Fruit fly (Drosophila melanogaster) whole organism, embryonic: ENCODE results near the gene CG3198.

Experiments
- Ada2b ChIP-seq: fragments of 200-800 bp; sonication (Bioruptor generic); IDR thresholded peaks from 2 replicates; pipeline ENCODE4 v1.3.6; 2022; ENCODE audit warnings: missing biosample characterization, missing genetic modification characterization
- Bgb ChIP-seq: fragments of 200-800 bp; sonication (Bioruptor generic); IDR thresholded peaks from 2 replicates; pipeline ENCODE4 v1.3.6; 2022; ENCODE audit warnings: missing biosample characterization, missing genetic modification characterization; ENCODE audit not compliant: partially characterized antibody
- CG10274 ChIP-seq: fragments of 200-800 bp; sonication (Bioruptor generic); optimal IDR thresholded peaks from 3 replicates; lab custom pipeline; 2017; ENCODE audit warnings: missing biosample characterization, mild to moderate bottlenecking, missing genetic modification characterization
- CG10959 ChIP-seq: fragments of 200-800 bp; sonication (Bioruptor generic); IDR thresholded peaks from 2 replicates; pipeline ENCODE4 v1.3.6; 2022; ENCODE audit warnings: missing biosample characterization, missing genetic modification characterization
- CG11696 ChIP-seq: fragments of 200-800 bp; sonication (Bioruptor generic); IDR thresholded peaks from 2 replicates; pipeline ENCODE4 v1.3.6; 2022; ENCODE audit warnings: missing biosample characterization, missing genetic modification characterization
- CG14710 ChIP-seq: fragments of 200-800 bp; sonication (Bioruptor generic); optimal IDR thresholded peaks from 3 replicates; lab custom pipeline; 2019; ENCODE audit warnings: missing biosample characterization, mild to moderate bottlenecking, missing genetic modification characterization, moderate library complexity
- CG1529 ChIP-seq: fragments of 200-800 bp; sonication (Bioruptor generic); optimal IDR thresholded peaks from 3 replicates; lab custom pipeline; 2018; ENCODE audit warnings: missing biosample characterization, missing genetic modification characterization
- CG16815 ChIP-seq: fragments of 200-800 bp; sonication (Bioruptor generic); optimal IDR thresholded peaks from 3 replicates; lab custom pipeline; 2017; ENCODE audit warnings: missing biosample characterization, mild to moderate bottlenecking, missing genetic modification characterization
- CG16863 ChIP-seq: fragments of 200-800 bp; sonication (Bioruptor generic); optimal IDR thresholded peaks from 3 replicates; lab custom pipeline; 2016; ENCODE audit warnings: missing biosample characterization, missing genetic modification characterization
- CG18764 ChIP-seq: fragments of 200-800 bp; sonication (Bioruptor generic); optimal IDR thresholded peaks from 3 replicates; lab custom pipeline; 2016; ENCODE audit warnings: missing biosample characterization, missing genetic modification characterization
- CG2202 ChIP-seq: fragments of 200-800 bp; sonication (Bioruptor generic); optimal IDR thresholded peaks from 2 replicates; lab custom pipeline; 2018; ENCODE audit warnings: missing biosample characterization, mild to moderate bottlenecking, missing genetic modification characterization
- CG30020 ChIP-seq: fragments of 200-800 bp; optimal IDR thresholded peaks from 2 replicates; lab custom pipeline; 2019; ENCODE audit warnings: missing biosample characterization, mild to moderate bottlenecking, missing genetic modification characterization, moderate library complexity
- CG30431 ChIP-seq: fragments of 200-800 bp; sonication (Bioruptor generic); optimal IDR thresholded peaks from 2 replicates; lab custom pipeline; 2017; ENCODE audit warnings: missing biosample characterization, missing genetic modification characterization
- CG3065 ChIP-seq: fragments of 200-800 bp; sonication (Bioruptor generic); optimal IDR thresholded peaks from 2 replicates; lab custom pipeline; 2016; ENCODE audit warnings: missing biosample characterization, missing genetic modification characterization
- CG31441 ChIP-seq: fragments of 200-800 bp; sonication (Bioruptor generic); IDR thresholded peaks from 2 replicates; pipeline ENCODE4 v1.3.6; 2022; ENCODE audit warnings: missing biosample characterization, missing genetic modification characterization
- CG4360 ChIP-seq: fragments of 200-800 bp; sonication (Bioruptor generic); IDR thresholded peaks from 2 replicates; pipeline ENCODE4 v1.3.6; 2022; ENCODE audit warnings: missing biosample characterization, missing genetic modification characterization
- CG6791 ChIP-seq: fragments of 200-800 bp; sonication (Bioruptor generic); IDR thresholded peaks from 3 replicates; pipeline ENCODE4 v1.3.6; 2022; ENCODE audit warnings: missing biosample characterization, missing genetic modification characterization; ENCODE audit not compliant: partially characterized antibody
- CG7839 ChIP-seq: fragments of 200-800 bp; sonication (Bioruptor generic); optimal IDR thresholded peaks from 3 replicates; lab custom pipeline; 2018; ENCODE audit warnings: missing biosample characterization, mild to moderate bottlenecking, missing genetic modification characterization, moderate library complexity
- CG8281 ChIP-seq: fragments of 200-800 bp; sonication (Bioruptor generic); optimal IDR thresholded peaks from 2 replicates; lab custom pipeline; 2018; ENCODE audit warnings: missing biosample characterization, mild to moderate bottlenecking, missing genetic modification characterization, moderate library complexity
- CG8290 ChIP-seq, 3 experiments: fragments of 200-800 bp; sonication (Bioruptor generic); optimal IDR thresholded peaks; 2 replicates each; lab custom pipeline; 2016 to 2019; ENCODE audit warnings: missing biosample characterization in 3 of 3, missing genetic modification characterization in 3 of 3, mild to moderate bottlenecking in 2 of 3, moderate library complexity in 1 of 3
- CG8478 ChIP-seq: fragments of >200 bp; optimal IDR thresholded peaks from 2 replicates; lab custom pipeline; 2018
- CG8924 ChIP-seq: fragments of 200-800 bp; optimal IDR thresholded peaks from 3 replicates; lab custom pipeline; 2019; ENCODE audit warnings: missing biosample characterization, mild to moderate bottlenecking, missing genetic modification characterization, moderate library complexity
- GATAe ChIP-seq: fragments of 200-800 bp; sonication (Bioruptor generic); conservative IDR thresholded peaks from 2 replicates; pipeline ENCODE4 v1.3.6; 2022; ENCODE audit warnings: missing biosample characterization, missing genetic modification characterization
- HLHmδ ChIP-seq: fragments of 200-800 bp; sonication (Bioruptor generic); optimal IDR thresholded peaks from 2 replicates; lab custom pipeline; 2018; ENCODE audit warnings: missing biosample characterization, mild to moderate bottlenecking, missing genetic modification characterization, moderate library complexity
- Lhr ChIP-seq: fragments of 200-800 bp; sonication (Bioruptor generic); optimal IDR thresholded peaks from 3 replicates; lab custom pipeline; 2017; ENCODE audit warnings: mild to moderate bottlenecking, missing biosample characterization, missing genetic modification reagents, missing genetic modification characterization
- Max ChIP-seq: fragments of 200-800 bp; sonication (Bioruptor generic); optimal IDR thresholded peaks from 2 replicates; lab custom pipeline; 2016; ENCODE audit warnings: missing biosample characterization, mild to moderate bottlenecking, missing genetic modification characterization
- NK7.1 ChIP-seq: fragments of 200-800 bp; sonication (Bioruptor generic); optimal IDR thresholded peaks from 3 replicates; lab custom pipeline; 2016; ENCODE audit warnings: missing biosample characterization, missing genetic modification characterization
- Optix ChIP-seq: fragments of 200-800 bp; sonication (Bioruptor generic); IDR thresholded peaks from 3 replicates; pipeline ENCODE4 v1.3.6; 2022; ENCODE audit warnings: missing biosample characterization, missing genetic modification characterization
- Rx ChIP-seq: fragments of 200-800 bp; sonication (Bioruptor generic); IDR thresholded peaks from 2 replicates; pipeline ENCODE4 v1.3.6; 2022; ENCODE audit warnings: missing biosample characterization, missing genetic modification characterization
- Stat92E ChIP-seq, 3 experiments: fragments of >200 bp in 2 of 3; fragments of 200-800 bp in 1 of 3; sonication (Bioruptor generic) in 1 of 3; optimal IDR thresholded peaks; 2 replicates each; lab custom pipeline; 2017 to 2019; ENCODE audit warnings: missing biosample characterization in 3 of 3, missing genetic modification characterization in 3 of 3, mild to moderate bottlenecking in 1 of 3, moderate library complexity in 1 of 3
- ab ChIP-seq: fragments of 200-800 bp; sonication (Bioruptor generic); optimal IDR thresholded peaks from 2 replicates; lab custom pipeline; 2016; ENCODE audit warnings: missing biosample characterization, missing genetic modification characterization
- ase ChIP-seq: fragments of 200-800 bp; sonication (Bioruptor generic); IDR thresholded peaks from 3 replicates; pipeline ENCODE4 v1.3.6; 2022; ENCODE audit warnings: missing biosample characterization, missing genetic modification characterization
- bowl ChIP-seq: fragments of 200-800 bp; sonication (Bioruptor generic); IDR thresholded peaks from 2 replicates; pipeline ENCODE4 v1.3.6; 2022; ENCODE audit warnings: missing biosample characterization, missing genetic modification characterization
- cg ChIP-seq: fragments of 200-800 bp; sonication (Bioruptor generic); optimal IDR thresholded peaks from 3 replicates; lab custom pipeline; 2019; ENCODE audit warnings: missing biosample characterization, mild to moderate bottlenecking, missing genetic modification characterization, moderate library complexity
- chinmo ChIP-seq: fragments of 200-800 bp; sonication (Bioruptor generic); IDR thresholded peaks from 4 replicates; pipeline ENCODE4 v1.3.6; 2022; ENCODE audit warnings: missing biosample characterization, missing genetic modification characterization; ENCODE audit not compliant: partially characterized antibody
- crol ChIP-seq: fragments of 200-800 bp; sonication (Bioruptor generic); IDR thresholded peaks from 2 replicates; pipeline ENCODE4 v1.3.6; 2022; ENCODE audit warnings: missing biosample characterization, missing genetic modification characterization
- dati ChIP-seq: fragments of 200-800 bp; sonication (Bioruptor generic); IDR thresholded peaks from 2 replicates; pipeline ENCODE4 v1.3.6; 2022; ENCODE audit warnings: missing biosample characterization, missing genetic modification characterization
- dpn ChIP-seq, 2 experiments: fragments of 200-800 bp; sonication (Bioruptor generic); optimal IDR thresholded peaks; 3 replicates each; lab custom pipeline; 2016; ENCODE audit warnings: missing biosample characterization in 2 of 2, missing genetic modification characterization in 2 of 2
- esg ChIP-seq: fragments of 200-800 bp; sonication (Bioruptor generic); conservative IDR thresholded peaks from 2 replicates; pipeline ENCODE4 v1.3.6; 2022; ENCODE audit warnings: missing biosample characterization, missing genetic modification characterization
- gt ChIP-seq: fragments of 200-800 bp; sonication (Bioruptor generic); IDR thresholded peaks from 2 replicates; pipeline ENCODE4 v1.3.6; 2022; ENCODE audit warnings: missing biosample characterization, missing genetic modification characterization
- hkb ChIP-seq, 2 experiments: fragments of 200-800 bp in 1 of 2; fragments of >200 bp in 1 of 2; sonication (Bioruptor generic) in 1 of 2; IDR thresholded peaks in 1 of 2; optimal IDR thresholded peaks in 1 of 2; 2 replicates each; pipeline versions ENCODE4 v1.3.6 to Lab custom; 2017 to 2022; ENCODE audit warnings: missing biosample characterization in 1 of 2, missing genetic modification characterization in 1 of 2
- hth ChIP-seq: fragments of >200 bp; optimal IDR thresholded peaks from 2 replicates; lab custom pipeline; 2017; ENCODE audit warnings: inconsistent platforms
- lilli ChIP-seq: fragments of 200-800 bp; sonication (Bioruptor generic); optimal IDR thresholded peaks from 3 replicates; lab custom pipeline; 2016; ENCODE audit warnings: missing biosample characterization, missing genetic modification characterization
- pum ChIP-seq: fragments of 200-800 bp; sonication (Bioruptor generic); optimal IDR thresholded peaks from 2 replicates; lab custom pipeline; 2016; ENCODE audit warnings: missing biosample characterization, missing genetic modification characterization
- pzg ChIP-seq: fragments of 200-800 bp; sonication (Bioruptor generic); optimal IDR thresholded peaks from 3 replicates; lab custom pipeline; 2018; ENCODE audit warnings: missing biosample characterization, mild to moderate bottlenecking, missing genetic modification characterization, moderate library complexity
- seq ChIP-seq: fragments of 200-800 bp; sonication (Bioruptor generic); IDR thresholded peaks from 2 replicates; pipeline ENCODE4 v1.3.6; 2022; ENCODE audit warnings: missing biosample characterization, missing genetic modification characterization
- sima ChIP-seq: fragments of 200-800 bp; sonication (Bioruptor generic); optimal IDR thresholded peaks from 2 replicates; lab custom pipeline; 2016; ENCODE audit warnings: missing biosample characterization, missing genetic modification characterization
- slbo ChIP-seq: fragments of 200-800 bp; sonication (Bioruptor generic); IDR thresholded peaks from 2 replicates; pipeline ENCODE4 v1.3.6; 2022; ENCODE audit warnings: missing biosample characterization, missing genetic modification characterization
- stc ChIP-seq: fragments of 200-800 bp; sonication (Bioruptor generic); IDR thresholded peaks from 2 replicates; pipeline ENCODE4 v1.3.6; 2022; ENCODE audit warnings: missing biosample characterization, missing genetic modification characterization
- trem ChIP-seq: fragments of 200-800 bp; optimal IDR thresholded peaks from 3 replicates; lab custom pipeline; 2019; ENCODE audit warnings: missing biosample characterization, mild to moderate bottlenecking, missing genetic modification characterization, moderate library complexity

CG3198 gene

dm6 chrX:6683635-6684499 lies 10.1 kb upstream of the CG3198 start, which contains the start of gene Pink1 (continued):
- peak; percentile 41 for TF ChIP-seq cg (GFP tag; lab: Kevin White, UChicago)
- TF ChIP-seq trem = peak; percentile 0
- no peak for TF ChIP-seq bowl
- TF ChIP-seq ab (GFP tag; lab: Kevin White, UChicago) = no peak
- no peak for TF ChIP-seq esg
- TF ChIP-seq hth (lab: Kevin White, UChicago) = no peak
- no peak for TF ChIP-seq CG8478 (lab: Kevin White, UChicago)
- peak; percentile 99 for TF ChIP-seq CG14710 (tag; lab: Kevin White, UChicago)
- no peak for TF ChIP-seq CG16815
- TF ChIP-seq CG30431 (GFP tag; lab: Kevin White, UChicago) = no peak
- TF ChIP-seq Max (GFP tag; lab: Kevin White, UChicago) = no peak
- no peak for TF ChIP-seq CG10274
- TF ChIP-seq Lhr (GFP tag; lab: Kevin White, UChicago) = peak; percentile 1
- TF ChIP-seq CG7839 (tag; lab: Kevin White, UChicago) = no peak
- TF ChIP-seq Stat92E (GFP tag; optimal IDR thresholded peaks at IDR 0.05; lab: Kevin White, UChicago) = no peak
- no peak for TF ChIP-seq CG3065
- TF ChIP-seq CG18764 = no peak
- no peak for TF ChIP-seq ase (GFP tag; lab: Robert Waterston, UW)
- no peak for TF ChIP-seq lilli (GFP tag; lab: Kevin White, UChicago)
- no peak for TF ChIP-seq CG8281
- TF ChIP-seq GATAe (GFP tag; lab: Robert Waterston, UW) = no peak
- no peak for TF ChIP-seq dati
- no peak for TF ChIP-seq gt
- no peak for TF ChIP-seq CG8924
- TF ChIP-seq CG1529 (GFP tag; lab: Kevin White, UChicago) = no peak
- TF ChIP-seq Ada2b (GFP tag; lab: Robert Waterston, UW) = no peak
- no peak for TF ChIP-seq CG4360 (GFP tag; lab: Robert Waterston, UW)
- no peak for TF ChIP-seq CG2202 (tag; lab: Kevin White, UChicago)
- TF ChIP-seq dpn (GFP tag; optimal IDR thresholded peaks at IDR 0.05; lab: Kevin White, UChicago) = no peak
- TF ChIP-seq CG10959 (GFP tag; lab: Robert Waterston, UW) = no peak
- TF ChIP-seq CG31441 = no peak
- no peak for TF ChIP-seq seq (GFP tag; lab: Robert Waterston, UW)
- TF ChIP-seq stc (GFP tag; lab: Robert Waterston, UW) = no peak
- no peak for TF ChIP-seq slbo (GFP tag; lab: Robert Waterston, UW)
- peak; percentile 62; the same call in 1 of the 4 replicates for TF ChIP-seq chinmo (GFP tag; lab: Robert Waterston, UW)
- no peak for TF ChIP-seq NK7.1 (GFP tag; lab: Kevin White, UChicago)
- TF ChIP-seq pzg (GFP tag; lab: Kevin White, UChicago) = peak; percentile 52
- no peak for TF ChIP-seq CG16863
- no peak for TF ChIP-seq CG8290 (GFP tag; optimal IDR thresholded peaks at IDR 0.05; lab: Kevin White, UChicago)
- no peak for TF ChIP-seq CG8290 (tag; optimal IDR thresholded peaks at IDR 0.05; lab: Kevin White, UChicago)
- no peak for TF ChIP-seq pum (GFP tag; lab: Kevin White, UChicago)
- no peak for TF ChIP-seq hkb (optimal IDR thresholded peaks at IDR 0.05; lab: Kevin White, UChicago)
- TF ChIP-seq hkb (GFP tag; IDR thresholded peaks at IDR 0.05; lab: Robert Waterston, UW) = no peak
- peak; percentile 91 for TF ChIP-seq crol (GFP tag; lab: Robert Waterston, UW)
- TF ChIP-seq Optix = no peak
- no peak for TF ChIP-seq Rx (GFP tag; lab: Robert Waterston, UW)
- no peak for TF ChIP-seq HLHmδ (GFP tag; lab: Kevin White, UChicago)
- no peak for TF ChIP-seq CG11696 (GFP tag; lab: Robert Waterston, UW)
- no peak for TF ChIP-seq sima (GFP tag; lab: Kevin White, UChicago)
- peak; percentile 60; the same call in 1 of the 3 replicates for TF ChIP-seq CG6791
- TF ChIP-seq CG30020 = no peak
- TF ChIP-seq Bgb (GFP tag; lab: Robert Waterston, UW) = peak; percentile 59
